Fruit fly (Drosophila melanogaster) Kc167 (cell line): ENCODE measurements around the gene CG7530.

ENCODE experiments used
- Myc ChIP-seq: fragments of >200 bp; optimal IDR thresholded peaks from 2 replicates; lab custom pipeline; 2017; ENCODE audit warnings: missing external identifiers
- Sin3A ChIP-seq: fragments of >200 bp; optimal IDR thresholded peaks from 2 replicates; lab custom pipeline; 2018; ENCODE audit warnings: missing external identifiers
- h ChIP-seq: fragments of >200 bp; optimal IDR thresholded peaks from 3 replicates; lab custom pipeline; 2018; ENCODE audit warnings: missing external identifiers
- insv ChIP-seq: fragments of >200 bp; optimal IDR thresholded peaks from 3 replicates; lab custom pipeline; 2018; ENCODE audit warnings: missing external identifiers
- psq ChIP-seq: fragments of >200 bp; optimal IDR thresholded peaks from 2 replicates; lab custom pipeline; 2017; ENCODE audit warnings: missing external identifiers
- ttk ChIP-seq: sonication (Bioruptor generic); optimal IDR thresholded peaks from 2 replicates; lab custom pipeline; 2017; ENCODE audit warnings: missing external identifiers

- TF ChIP-seq psq (lab: Kevin White, UChicago), result no peak
- no peak for TF ChIP-seq h (lab: Kevin White, UChicago)
- no peak for TF ChIP-seq insv (lab: Kevin White, UChicago)
- TF ChIP-seq Myc (lab: Kevin White, UChicago), result no peak
- no peak for TF ChIP-seq ttk (lab: Kevin White, UChicago)
- TF ChIP-seq Sin3A (lab: Kevin White, UChicago), result no peak
These were observed 24.7 kb upstream of the CG7530 start for dm6 chr3R:14756040-14756439.
